Worm (Caenorhabditis elegans) whole organism, young adult: Measurements from ENCODE around the gene dbl-1.

Experiments
- efl-1 ChIP-seq: fragments of 150-350 bp; optimal IDR thresholded peaks from 2 replicates; lab custom pipeline; 2014; ENCODE audit warnings: missing biosample characterization, missing genetic modification reagents, missing genetic modification characterization
- lin-35 ChIP-seq, 3 experiments: fragments of 150-350 bp in 2 of 3; sonication (generic microtip) in 1 of 3; optimal IDR thresholded peaks; 2 replicates each; lab custom pipeline; 2014 to 2018; ENCODE audit warnings: missing biosample characterization in 3 of 3, missing genetic modification characterization in 3 of 3, missing genetic modification reagents in 3 of 3
- unc-130 ChIP-seq: sonication (generic microtip); optimal IDR thresholded peaks from 2 replicates; lab custom pipeline; 2016; ENCODE audit warnings: missing genetic modification reagents, missing genetic modification characterization, missing compliant biosample characterization

DNA sequence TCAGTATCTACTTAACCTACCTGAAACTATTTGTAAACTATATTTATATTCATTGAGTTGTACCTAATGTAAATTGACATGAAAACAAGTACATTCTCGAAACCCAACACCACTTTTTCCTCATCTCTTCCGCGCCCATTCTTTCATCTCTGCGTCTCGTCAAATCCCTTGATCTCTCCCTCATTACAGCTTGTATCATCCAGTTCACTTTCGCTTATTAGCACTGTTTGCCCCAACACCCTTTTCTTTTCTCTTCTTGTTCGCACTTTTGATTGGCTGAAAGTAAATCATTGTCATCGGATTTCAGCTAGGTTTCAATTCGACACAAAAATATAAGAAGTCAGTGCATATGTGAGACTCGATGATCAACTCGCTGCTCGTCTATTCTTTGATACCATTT, 13.2 kb upstream of the dbl-1 start, which contains the start of gene T25F10.3:
- TF ChIP-seq unc-130 (GFP tag; lab: Kevin White, UChicago), result no peak
- no peak for TF ChIP-seq lin-35 (GFP tag; optimal IDR thresholded peaks at IDR 0.05; lab: Kevin White, UChicago)
- no peak for TF ChIP-seq efl-1 (GFP tag; lab: Kevin White, UChicago)
